Fruit fly (Drosophila melanogaster): ENCODE results near the gene CG11537.

The CG11537 gene

DNA sequence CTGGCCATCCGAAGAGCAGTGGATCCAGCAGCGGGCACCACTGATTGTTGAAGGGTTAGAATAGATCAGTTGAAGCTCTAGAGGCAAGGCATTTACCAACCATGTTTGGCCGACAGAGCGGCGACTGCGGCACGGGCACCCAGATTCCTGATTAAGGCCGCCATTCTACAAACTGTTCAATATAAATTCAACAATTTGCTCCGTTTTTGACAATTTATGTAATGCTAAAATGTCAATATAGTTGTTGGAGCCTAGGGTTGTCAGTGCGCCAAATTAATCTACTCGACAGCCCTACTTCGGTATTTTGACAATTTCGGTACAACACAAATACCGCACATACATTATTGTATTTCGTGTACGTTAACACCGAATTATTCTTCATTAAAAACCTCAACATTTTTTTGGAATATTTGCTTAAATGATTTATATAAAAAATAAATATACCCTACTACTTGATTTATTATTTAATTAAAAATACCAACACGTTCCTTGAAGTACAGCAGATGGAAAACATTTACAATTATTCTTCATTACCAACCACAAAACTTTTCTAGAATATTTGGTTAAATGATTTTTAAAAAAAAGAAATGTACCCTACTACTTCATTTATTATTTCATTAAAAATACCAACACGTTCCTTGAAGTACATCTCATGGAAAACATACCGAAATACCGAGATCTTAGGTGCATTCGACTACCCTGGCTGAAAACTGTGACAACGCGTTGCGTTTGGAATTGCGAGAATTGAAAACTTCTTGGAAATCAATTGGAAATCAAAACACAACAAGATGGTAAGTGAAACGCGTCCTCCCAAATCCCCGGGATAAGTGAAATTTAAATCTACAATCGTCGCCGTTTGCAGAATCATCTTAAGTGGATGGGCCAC lies 16.3 kb upstream of the CG11537 start, which contains the start of the genes ND-30 and CG15812 (continued):
- TF ChIP-seq sc (optimal IDR thresholded peaks at IDR 0.05) (no peak), sc (GFP tag; optimal IDR thresholded peaks at IDR 0.05) (no peak), Chrac-16 (GFP tag; optimal IDR thresholded peaks at IDR 0.05) (peak; percentile 19), nom (GFP tag; optimal IDR thresholded peaks at IDR 0.05) (no peak), CG30020 (tag; optimal IDR thresholded peaks at IDR 0.05) (peak; percentile 92), wor (GFP tag; IDR thresholded peaks at IDR 0.05) (no peak), ems (GFP tag; optimal IDR thresholded peaks at IDR 0.05) (no peak), trem (tag; optimal IDR thresholded peaks at IDR 0.05) (peak; percentile 35), YL-1 (GFP tag; optimal IDR thresholded peaks at IDR 0.05) (peak; percentile 41), pfk (GFP tag; optimal IDR thresholded peaks at IDR 0.05) (peak; percentile 94), Dll (GFP tag; IDR thresholded peaks at IDR 0.05; ENCODE audit: partially characterized antibody) (0 out of 4 replicates have a peak, but pooled peaks have one; percentile 14), ara (GFP tag; IDR thresholded peaks at IDR 0.05) (no peak), Dip3 (GFP tag; optimal IDR thresholded peaks at IDR 0.05) (no peak), Sox102F (GFP tag; optimal IDR thresholded peaks at IDR 0.05) (no peak), az2 (GFP tag; optimal IDR thresholded peaks at IDR 0.05) (peak; percentile 25), Sry-δ (GFP tag; optimal IDR thresholded peaks at IDR 0.05) (no peak), E2f2 (GFP tag; IDR thresholded peaks at IDR 0.05) (0 out of 2 replicates have a peak, but pooled peaks have one; percentile 13), CG1602 (GFP tag; optimal IDR thresholded peaks at IDR 0.05) (peak; percentile 45), CG14050 (GFP tag; IDR thresholded peaks at IDR 0.05) (no peak), ac (GFP tag; optimal IDR thresholded peaks at IDR 0.05) (no peak), Ssrp (tag; optimal IDR thresholded peaks at IDR 0.05) (peak; percentile 10), B-H2 (GFP tag; optimal IDR thresholded peaks at IDR 0.05) (no peak), unpg (GFP tag; optimal IDR thresholded peaks at IDR 0.05) (no peak), tin (GFP tag; optimal IDR thresholded peaks at IDR 0.05) (no peak), CG12219 (GFP tag; optimal IDR thresholded peaks at IDR 0.05) (no peak), Poxn (GFP tag; IDR thresholded peaks at IDR 0.05) (no peak), mam (GFP tag; optimal IDR thresholded peaks at IDR 0.05) (no peak), CG10543 (GFP tag; optimal IDR thresholded peaks at IDR 0.05) (no peak), ap (GFP tag; IDR thresholded peaks at IDR 0.05) (no peak), CG2120 (GFP tag; optimal IDR thresholded peaks at IDR 0.05) (peak; percentile 7), CG4617 (GFP tag; optimal IDR thresholded peaks at IDR 0.05; ENCODE audit: borderline replicate concordance) (peak; percentile 47), CG1603 (tag; optimal IDR thresholded peaks at IDR 0.05) (peak; percentile 99), zen (tag; optimal IDR thresholded peaks at IDR 0.05) (no peak), h (optimal IDR thresholded peaks at IDR 0.05) (no peak), CG6654 (GFP tag; optimal IDR thresholded peaks at IDR 0.05) (no peak), stwl (tag; optimal IDR thresholded peaks at IDR 0.05) (peak; percentile 46), CG32532 (GFP tag; IDR thresholded peaks at IDR 0.05) (no peak), CG12391 (tag; optimal IDR thresholded peaks at IDR 0.05) (peak; percentile 58), BEAF-32 (GFP tag; optimal IDR thresholded peaks at IDR 0.05) (peak; percentile 20), bsh (GFP tag; optimal IDR thresholded peaks at IDR 0.05) (no peak), Sry-β (GFP tag; optimal IDR thresholded peaks at IDR 0.05) (no peak), Bgb (GFP tag; IDR thresholded peaks at IDR 0.05; ENCODE audit: partially characterized antibody) (no peak), CG2712 (tag; optimal IDR thresholded peaks at IDR 0.05) (peak; percentile 38), nerfin-1 (tag; optimal IDR thresholded peaks at IDR 0.05) (peak; percentile 3), bcd (GFP tag; optimal IDR thresholded peaks at IDR 0.05) (no peak), Trl (optimal IDR thresholded peaks at IDR 0.05) (no peak), Trl (GFP tag; optimal IDR thresholded peaks at IDR 0.05) (no peak), CG6689 (GFP tag; IDR thresholded peaks at IDR 0.05) (0 out of 2 replicates have a peak, but pooled peaks have one; percentile 5), Ets97D (GFP tag; optimal IDR thresholded peaks at IDR 0.05) (no peak)

All from whole organism, embryonic.